Worm (Caenorhabditis elegans): ENCODE measurements around the gene ZK262.4.
A peak's percentile ranks its signal among the peaks of the same experiment; 100 is the strongest.
"Not testable (repeated sequence)": the region's sequence is repeated elsewhere in the genome, so short reads cannot be mapped to it uniquely, and the experiment has no call there.

The ZK262.4 gene

DNA sequence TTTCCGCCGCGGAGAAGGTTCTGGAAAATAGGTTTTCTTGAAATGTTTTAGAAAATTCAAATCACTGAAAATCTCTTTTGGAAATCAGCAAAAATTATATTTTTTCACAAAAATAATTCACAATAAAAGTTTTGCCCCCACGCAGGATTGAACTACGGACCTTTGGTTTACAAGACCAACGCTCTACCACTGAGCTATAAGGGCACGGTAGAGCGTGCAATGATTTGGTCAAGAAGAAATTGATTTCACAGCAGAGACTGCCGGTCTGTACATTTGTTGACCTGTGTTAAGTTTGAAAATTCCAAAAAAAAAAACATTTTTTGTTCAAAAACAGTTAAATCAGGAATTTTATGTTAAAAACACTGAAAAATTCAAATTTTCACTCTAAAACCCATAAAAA is 12.0 kb downstream of the ZK262.4 start (continued):
- TF ChIP-seq skn-1 (tag; optimal IDR thresholded peaks at IDR 0.05) (no peak), unc-130 (GFP tag; optimal IDR thresholded peaks at IDR 0.05) (peak; percentile 38), nhr-41 (GFP tag; IDR thresholded peaks at IDR 0.05) (no peak), set-16 (GFP tag; IDR thresholded peaks at IDR 0.05) (no peak), nhr-102 (tag; optimal IDR thresholded peaks at IDR 0.05) (no peak), ceh-82 (tag; optimal IDR thresholded peaks at IDR 0.05) (no peak), vab-7 (GFP tag; IDR thresholded peaks at IDR 0.05) (peak; percentile 65; the same call in 1 of the 2 replicates), hlh-11 (tag; optimal IDR thresholded peaks at IDR 0.05) (peak; percentile 0), daf-8 (GFP tag; IDR thresholded peaks at IDR 0.05) (no peak), aly-2 (tag; optimal IDR thresholded peaks at IDR 0.05) (no peak), php-3 (GFP tag; IDR thresholded peaks at IDR 0.05) (peak; percentile 20; the same call in 1 of the 2 replicates), nhr-48 (tag; optimal IDR thresholded peaks at IDR 0.05) (no peak), dmd-6 (GFP tag; IDR thresholded peaks at IDR 0.05) (peak; percentile 36; the same call in 1 of the 2 replicates), daf-19 (GFP tag; conservative IDR thresholded peaks at IDR 0.05) (no peak), F26F4.8 (GFP tag; conservative IDR thresholded peaks at IDR 0.05) (peak; percentile 59; the same call in 1 of the 2 replicates), gei-8 (GFP tag; optimal IDR thresholded peaks at IDR 0.05) (no peak), nhr-6 (tag; optimal IDR thresholded peaks at IDR 0.05) (no peak), madf-5 (GFP tag; IDR thresholded peaks at IDR 0.05) (peak in 1 of 2 experiments; percentile 57; a peak in 1 of 4 replicates)

DNA sequence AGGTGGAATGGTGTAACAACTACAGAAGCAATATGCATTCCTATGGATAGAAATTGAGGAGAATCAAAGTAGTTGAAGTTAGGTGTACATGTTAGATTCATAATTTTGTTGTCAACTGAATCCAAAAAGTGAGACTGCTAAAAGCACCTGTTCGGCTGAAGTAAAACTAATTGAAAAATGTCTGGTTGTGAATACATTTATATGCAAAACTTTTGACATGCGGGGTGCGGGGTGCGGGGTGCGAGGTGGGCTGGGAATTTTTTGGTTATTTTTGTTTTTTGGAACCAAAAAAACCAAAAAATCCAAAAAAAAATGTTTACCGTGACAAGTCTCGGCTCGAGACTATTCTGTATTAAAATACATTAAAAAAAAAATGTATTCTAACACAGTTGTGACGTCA is 14.2 kb downstream of the ZK262.4 start, which contains the start of gene srh-207:
Gene srh-207, minus strand, starts transcription at position 101 of the 400 bp plus-strand sequence.
- TF ChIP-seq madf-5 (GFP tag; IDR thresholded peaks at IDR 0.05) (no peak), pha-4 (GFP tag; IDR thresholded peaks at IDR 0.05) (no peak), pha-4 (tag; optimal IDR thresholded peaks at IDR 0.05) (no peak), unc-62 (GFP tag; optimal IDR thresholded peaks at IDR 0.05 in 1 of 2) (no peak), unc-62 (tag; optimal IDR thresholded peaks at IDR 0.05) (no peak), egl-27 (tag; optimal IDR thresholded peaks at IDR 0.05) (no peak), F49E8.2 (tag; optimal IDR thresholded peaks at IDR 0.05; ENCODE audit: borderline replicate concordance) (no peak), Y5F2A.4 (GFP tag; optimal IDR thresholded peaks at IDR 0.05) (no peak), mdt-29 (GFP tag; IDR thresholded peaks at IDR 0.05) (no peak), mdl-1 (tag; optimal IDR thresholded peaks at IDR 0.05) (no peak), ZK546.5 (tag; optimal IDR thresholded peaks at IDR 0.05) (no peak), daf-12 (tag; optimal IDR thresholded peaks at IDR 0.05) (no peak), unc-130 (GFP tag; optimal IDR thresholded peaks at IDR 0.05) (no peak), ceh-44 (GFP tag; IDR thresholded peaks at IDR 0.05) (no peak), aly-2 (tag; optimal IDR thresholded peaks at IDR 0.05) (no peak), ama-1 (optimal IDR thresholded peaks at IDR 0.05) (no peak), lin-39 (tag; optimal IDR thresholded peaks at IDR 0.05) (no peak), hmg-1.1 (GFP tag; IDR thresholded peaks at IDR 0.05) (no peak), nhr-111 (GFP tag; optimal IDR thresholded peaks at IDR 0.05) (no peak), ceh-32 (tag; optimal IDR thresholded peaks at IDR 0.05; ENCODE audit: poor library complexity) (no peak), lin-1 (GFP tag; IDR thresholded peaks at IDR 0.05) (no peak), R02D3.7 (tag; optimal IDR thresholded peaks at IDR 0.05) (no peak)

DNA sequence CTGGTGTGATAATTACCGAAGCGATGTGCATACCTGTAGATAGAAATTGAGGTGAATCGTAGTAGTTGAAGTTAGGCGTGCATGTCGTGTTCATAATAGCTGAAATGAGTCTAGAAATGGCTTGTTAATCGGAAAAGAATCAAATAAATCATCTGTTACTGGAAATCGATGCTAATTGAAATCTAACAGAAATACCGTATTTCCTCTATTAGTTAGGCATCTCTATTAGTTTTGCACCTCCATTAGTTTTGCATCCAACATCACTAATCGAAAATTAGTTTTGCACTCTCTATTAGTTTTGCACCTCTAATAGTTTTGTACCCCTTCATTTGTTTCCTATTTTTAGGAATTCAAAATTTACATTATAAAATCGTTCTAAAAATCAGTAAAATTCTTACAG is 19.6 kb downstream of the ZK262.4 start, which contains the start of gene srh-209:
Gene srh-209, minus strand, starts transcription at position 101 of the 400 bp plus-strand sequence.
- TF ChIP-seq lim-7, php-3, lin-29 (GFP tag; IDR thresholded peaks at IDR 0.05): not testable (repeated sequence)

Data from whole organism, L4 larva.